Fruit fly (Drosophila melanogaster): ENCODE measurements around the gene mtm.

Gene mtm

DNA sequence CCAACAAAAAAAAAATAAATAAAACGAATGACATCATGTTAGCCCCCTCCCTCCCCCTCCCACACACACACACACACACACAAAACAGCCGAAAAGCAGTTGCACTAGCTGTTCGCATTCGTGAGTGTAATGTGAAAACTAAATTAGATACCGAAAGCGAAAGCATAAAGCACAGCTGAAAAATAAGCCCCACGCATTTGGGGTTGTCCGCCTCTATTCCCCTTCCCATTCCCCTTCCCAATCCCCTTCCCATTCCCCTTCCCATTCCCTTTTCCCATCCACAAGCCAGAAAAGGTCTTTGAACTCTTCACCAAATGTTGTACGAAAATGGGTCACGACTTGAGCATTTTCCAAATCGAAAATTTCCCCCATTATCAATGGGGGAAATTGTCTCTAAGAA is 38.5 kb upstream of the mtm start:
- no peak for TF ChIP-seq chn (GFP tag; optimal IDR thresholded peaks at IDR 0.05)
- no peak for TF ChIP-seq tgo (GFP tag; IDR thresholded peaks at IDR 0.05)
- TF ChIP-seq CG4854 (GFP tag; optimal IDR thresholded peaks at IDR 0.05), result no peak
- no peak for TF ChIP-seq Neu2 (GFP tag; optimal IDR thresholded peaks at IDR 0.05; ENCODE audit: borderline replicate concordance)
- TF ChIP-seq Dll (GFP tag; IDR thresholded peaks at IDR 0.05; ENCODE audit: partially characterized antibody), result 0 out of 4 replicates have a peak, but pooled peaks have one; percentile 13
- TF ChIP-seq CG7839 (tag; optimal IDR thresholded peaks at IDR 0.05), result no peak
- TF ChIP-seq dmrt11E (tag; optimal IDR thresholded peaks at IDR 0.05), result no peak
- TF ChIP-seq grn (GFP tag; optimal IDR thresholded peaks at IDR 0.05), result no peak
- TF ChIP-seq crol (GFP tag; IDR thresholded peaks at IDR 0.05), result peak; percentile 98
- TF ChIP-seq sima (GFP tag; optimal IDR thresholded peaks at IDR 0.05), result no peak
- TF ChIP-seq gfzf (GFP tag; optimal IDR thresholded peaks at IDR 0.05), result no peak
- no peak for TF ChIP-seq en (GFP tag; optimal IDR thresholded peaks at IDR 0.05)
- no peak for TF ChIP-seq corto (GFP tag; optimal IDR thresholded peaks at IDR 0.05)
- peak; percentile 66; the same call in 2 of the 3 replicates for TF ChIP-seq sr (GFP tag; IDR thresholded peaks at IDR 0.05)
- no peak for TF ChIP-seq CG10979 (tag; optimal IDR thresholded peaks at IDR 0.05)
- TF ChIP-seq so (GFP tag; IDR thresholded peaks at IDR 0.05), result no peak
- TF ChIP-seq Lim3 (GFP tag; IDR thresholded peaks at IDR 0.05), result no peak
- TF ChIP-seq Meics (GFP tag; optimal IDR thresholded peaks at IDR 0.05), result no peak
- TF ChIP-seq CG6813 (GFP tag; optimal IDR thresholded peaks at IDR 0.05), result peak; percentile 9
- TF ChIP-seq Nf-YA (GFP tag; IDR thresholded peaks at IDR 0.05), result no peak
- TF ChIP-seq bbx (GFP tag; IDR thresholded peaks at IDR 0.05; ENCODE audit: partially characterized antibody), result 0 out of 2 replicates have a peak, but pooled peaks have one; percentile 29
- TF ChIP-seq Adf1 (GFP tag; IDR thresholded peaks at IDR 0.05), result no peak
- no peak for TF ChIP-seq vfl (GFP tag; optimal IDR thresholded peaks at IDR 0.05)
- TF ChIP-seq Deaf1 (tag; optimal IDR thresholded peaks at IDR 0.05), result peak; percentile 48
- TF ChIP-seq Opbp (GFP tag; IDR thresholded peaks at IDR 0.05; ENCODE audit: partially characterized antibody), result peak; percentile 43; the same call in 1 of the 3 replicates
- no peak for TF ChIP-seq CG4707 (GFP tag; optimal IDR thresholded peaks at IDR 0.05)
- TF ChIP-seq ato (GFP tag; IDR thresholded peaks at IDR 0.05; ENCODE audit: partially characterized antibody), result no peak
- TF ChIP-seq tx (GFP tag; optimal IDR thresholded peaks at IDR 0.05), result no peak
- no peak for TF ChIP-seq gce (GFP tag; IDR thresholded peaks at IDR 0.05)
- no peak for TF ChIP-seq ems (GFP tag; optimal IDR thresholded peaks at IDR 0.05)
- TF ChIP-seq NFAT (GFP tag; IDR thresholded peaks at IDR 0.05), result no peak
- TF ChIP-seq CG13894 (tag; optimal IDR thresholded peaks at IDR 0.05), result peak; percentile 55
- no peak for TF ChIP-seq dati (GFP tag; IDR thresholded peaks at IDR 0.05)
- TF ChIP-seq ci (GFP tag; IDR thresholded peaks at IDR 0.05), result 0 out of 3 replicates have a peak, but pooled peaks have one; percentile 59
- no peak for TF ChIP-seq stwl (tag; optimal IDR thresholded peaks at IDR 0.05)
- no peak for TF ChIP-seq gsb (GFP tag; IDR thresholded peaks at IDR 0.05)
- no peak for TF ChIP-seq zfh2 (GFP tag; optimal IDR thresholded peaks at IDR 0.05)
- no peak for TF ChIP-seq Sin3A (optimal IDR thresholded peaks at IDR 0.05)
- TF ChIP-seq bowl (GFP tag; IDR thresholded peaks at IDR 0.05), result no peak
- no peak for TF ChIP-seq pita (GFP tag; optimal IDR thresholded peaks at IDR 0.05)
- no peak for TF ChIP-seq MESR4 (GFP tag; optimal IDR thresholded peaks at IDR 0.05)
- TF ChIP-seq da (GFP tag; optimal IDR thresholded peaks at IDR 0.05), result no peak
- TF ChIP-seq fd102C (GFP tag; optimal IDR thresholded peaks at IDR 0.05), result no peak
- no peak for TF ChIP-seq nmo (GFP tag; optimal IDR thresholded peaks at IDR 0.05)
- peak in 1 of 2 experiments; percentile 19 for TF ChIP-seq Hr78 (GFP tag; optimal IDR thresholded peaks at IDR 0.05)
- no peak for TF ChIP-seq CG30020 (tag; optimal IDR thresholded peaks at IDR 0.05)
- peak; percentile 95 for TF ChIP-seq CG7745 (tag; optimal IDR thresholded peaks at IDR 0.05)
- TF ChIP-seq slbo (GFP tag; IDR thresholded peaks at IDR 0.05), result no peak
- no peak for TF ChIP-seq ab (GFP tag; optimal IDR thresholded peaks at IDR 0.05)
- no peak for TF ChIP-seq gem (tag; optimal IDR thresholded peaks at IDR 0.05)
- no peak for TF ChIP-seq CG9817 (tag; optimal IDR thresholded peaks at IDR 0.05)

Measured in whole organism, embryonic.